Worm (Caenorhabditis elegans): ENCODE data around the gene Y39G8B.2.
"Not testable (repeated sequence)": the region's sequence is repeated elsewhere in the genome, so short reads cannot be mapped to it uniquely, and the experiment has no call there.

Gene Y39G8B.2

DNA sequence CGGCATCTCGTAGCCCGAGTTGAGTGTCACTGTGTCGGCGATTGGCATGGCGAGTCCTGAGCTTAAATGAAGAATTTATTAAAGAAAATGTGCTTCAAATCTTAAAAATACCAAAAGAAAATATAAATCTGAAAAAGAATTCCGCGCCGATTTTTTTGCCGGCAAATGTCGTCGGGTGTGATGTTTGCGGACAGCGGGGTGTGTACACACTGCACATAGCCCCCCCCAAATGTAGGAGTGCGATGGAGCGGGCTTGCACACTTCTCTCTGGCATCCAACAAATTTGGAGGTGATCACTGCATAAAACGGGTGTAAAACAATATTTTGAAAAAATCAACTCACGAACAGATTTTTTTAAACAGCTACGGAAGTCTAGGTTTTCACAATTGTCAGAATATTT lies at the start of gene Y39G8B.2:
Gene Y39G8B.2, minus strand, starts transcription at position 61 of the 400 bp plus-strand sequence.
- TF ChIP-seq unc-62 (GFP tag; optimal IDR thresholded peaks at IDR 0.05) = no peak

DNA sequence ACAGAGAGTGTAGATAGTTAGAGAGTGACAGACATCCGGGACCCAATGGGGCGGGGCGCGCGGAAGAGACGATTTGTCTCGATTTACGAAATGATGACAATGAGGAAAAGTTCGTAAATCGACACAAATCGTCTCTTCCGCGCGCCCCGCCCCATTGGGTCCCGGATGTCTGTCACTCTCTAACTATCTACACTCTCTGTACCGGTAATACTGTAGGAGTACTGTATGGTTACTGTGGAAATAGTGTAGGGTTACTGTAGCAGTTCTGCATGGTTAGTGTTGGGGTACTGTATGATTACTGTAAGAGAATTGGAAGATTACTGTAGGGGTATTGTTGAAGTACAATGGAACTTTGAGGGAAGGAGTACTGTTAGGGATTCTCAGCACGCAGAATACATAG lies 45.2 kb upstream of the Y39G8B.2 start, which contains the start of gene F01D5.10:
Gene F01D5.10, minus strand, starts transcription at position 101 of the 400 bp plus-strand sequence.
- TF ChIP-seq unc-62 (GFP tag; optimal IDR thresholded peaks at IDR 0.05) = not testable (repeated sequence)

DNA sequence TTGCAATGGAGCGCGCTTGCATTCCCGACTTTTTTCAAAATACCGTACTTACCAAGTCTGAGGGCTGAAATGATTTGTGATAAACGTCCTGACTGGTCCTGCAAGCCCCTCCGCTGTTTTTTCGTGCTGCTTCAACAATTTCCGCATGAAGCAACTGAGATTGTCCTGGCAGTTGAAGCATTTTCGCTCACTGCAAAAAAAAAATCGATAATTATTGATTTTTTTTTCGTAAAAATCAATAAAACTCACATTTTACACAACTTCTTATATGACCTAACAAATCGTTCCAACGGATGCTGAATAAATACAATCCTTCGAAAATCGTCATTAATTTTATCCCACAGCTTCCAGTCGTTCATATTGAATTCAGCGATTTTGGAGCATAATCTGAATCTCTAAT lies 42.9 kb upstream of the Y39G8B.2 start:
- no peak for TF ChIP-seq unc-62 (GFP tag; optimal IDR thresholded peaks at IDR 0.05)

DNA sequence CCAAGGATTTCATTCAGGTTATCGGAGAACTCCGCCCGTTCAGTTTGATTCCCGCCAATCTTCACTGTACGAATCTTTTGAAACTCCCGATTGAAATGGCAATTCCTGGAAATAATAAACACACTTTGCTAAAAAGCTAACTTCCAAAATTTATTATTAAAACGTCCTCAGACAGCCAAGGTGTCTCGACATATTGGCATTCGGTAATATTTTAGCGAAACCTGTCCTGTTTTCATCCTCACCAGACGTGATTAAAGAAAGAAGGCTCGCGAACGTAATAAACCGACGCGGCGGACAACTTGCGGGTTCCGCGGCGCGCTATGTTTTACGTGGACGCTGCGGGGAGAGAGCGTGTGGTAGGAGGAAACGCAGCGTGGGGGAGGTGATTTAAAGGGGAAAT lies 42.2 kb upstream of the Y39G8B.2 start:
- TF ChIP-seq unc-62 (GFP tag; optimal IDR thresholded peaks at IDR 0.05) = no peak

DNA sequence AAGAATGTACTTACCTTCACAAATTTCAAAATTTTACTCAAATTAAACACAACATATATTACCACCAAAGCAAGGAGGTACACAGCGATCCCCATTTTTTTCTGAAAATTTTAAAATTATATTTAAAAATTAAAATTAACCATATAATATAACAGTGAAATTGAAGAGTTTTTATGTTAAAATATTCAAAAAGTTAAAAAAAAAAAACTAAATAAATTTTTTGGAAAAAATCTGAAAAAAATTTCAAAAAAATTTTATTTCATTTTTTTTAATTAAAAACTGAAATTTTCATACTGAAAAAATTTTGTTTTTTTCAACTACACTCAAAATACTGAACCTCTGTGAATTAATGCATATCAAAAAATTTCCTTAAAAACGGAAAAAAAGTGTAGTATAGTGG lies 40.8 kb upstream of the Y39G8B.2 start, which contains the start of gene cyp-37A1:
Gene cyp-37A1, minus strand, starts transcription at position 101 of the 400 bp plus-strand sequence.
- TF ChIP-seq unc-62 (GFP tag; optimal IDR thresholded peaks at IDR 0.05) = no peak

DNA sequence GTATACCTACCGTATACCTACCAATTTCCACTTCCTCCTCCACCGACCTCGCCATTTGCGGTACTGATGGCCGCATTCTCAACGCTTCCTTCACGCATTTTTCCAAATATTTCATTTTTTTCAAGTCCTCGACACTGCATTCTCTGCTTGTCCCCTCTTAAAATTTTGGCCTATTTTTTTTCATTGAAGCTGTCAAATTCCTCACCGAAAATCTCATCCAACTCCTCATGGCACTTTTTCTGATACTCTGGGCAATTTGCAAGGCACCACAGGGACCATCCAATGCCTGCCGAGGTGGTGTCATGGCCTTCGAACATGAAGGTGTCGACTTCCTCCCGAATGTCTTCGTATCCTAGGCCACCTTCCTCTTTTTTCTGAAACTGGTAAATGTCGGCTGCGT lies 38.6 kb upstream of the Y39G8B.2 start:
- TF ChIP-seq unc-62 (GFP tag; optimal IDR thresholded peaks at IDR 0.05) = no peak

DNA sequence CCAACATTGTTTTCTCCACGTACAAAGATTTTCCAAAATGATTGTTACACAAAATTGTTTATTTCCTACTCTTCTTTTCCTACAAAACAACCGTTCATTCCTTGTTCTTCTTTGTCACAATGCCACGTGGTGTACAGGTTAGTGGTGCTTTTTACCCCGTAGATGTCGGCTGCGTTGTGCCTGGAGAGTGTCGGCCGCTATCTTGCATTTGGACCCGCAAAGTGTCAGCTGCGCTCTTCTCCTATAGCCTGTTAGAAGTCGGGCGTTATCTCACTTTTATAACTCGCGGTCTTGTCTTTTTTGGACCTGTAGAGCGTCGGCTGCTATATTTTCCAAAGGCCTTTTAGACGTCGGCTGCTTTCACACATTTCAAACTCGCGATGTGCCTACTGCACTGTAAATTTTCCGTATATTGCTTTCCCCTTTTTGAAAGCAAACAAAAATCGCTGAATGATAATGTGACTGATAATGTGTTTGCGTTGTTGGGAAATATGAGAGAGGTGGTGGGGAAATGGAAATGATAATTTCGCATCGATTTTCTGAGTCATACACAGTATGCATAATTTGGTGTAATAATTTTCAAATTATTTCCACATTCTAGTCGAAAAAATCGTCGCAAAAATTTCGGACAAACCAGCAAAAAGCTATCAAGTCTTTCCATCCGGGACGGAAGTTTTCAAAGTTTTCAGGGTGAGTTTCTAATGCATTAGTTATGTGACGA lies 34.8 kb upstream of the Y39G8B.2 start, which contains the start of gene F01D5.8:
Gene F01D5.8, plus strand, starts transcription at position 51 of the 721 bp plus-strand sequence.
- no peak for TF ChIP-seq unc-62 (GFP tag; optimal IDR thresholded peaks at IDR 0.05)

DNA sequence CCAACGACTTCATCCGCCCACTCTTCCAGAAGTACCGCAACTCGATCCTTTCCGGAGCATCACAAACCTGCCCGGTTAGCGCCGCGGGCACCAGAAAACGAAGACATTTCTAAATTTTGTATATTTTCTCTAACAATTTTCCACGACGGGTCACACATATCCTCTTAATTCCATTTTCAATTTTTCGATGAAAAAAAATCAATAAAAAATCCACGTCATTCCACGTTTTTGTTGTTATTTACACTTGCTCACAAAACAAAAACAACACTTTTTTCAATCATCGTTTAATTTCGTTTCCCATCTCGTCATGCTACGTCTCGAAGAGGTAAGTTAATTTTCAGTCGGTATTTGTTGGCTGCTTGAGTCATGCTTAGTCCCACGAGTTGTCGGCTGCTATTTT lies 32.3 kb upstream of the Y39G8B.2 start, which contains the start of gene F01D5.7:
Gene F01D5.7, plus strand, starts transcription at position 301 of the 400 bp plus-strand sequence.
- TF ChIP-seq unc-62 (GFP tag; optimal IDR thresholded peaks at IDR 0.05) = no peak

DNA sequence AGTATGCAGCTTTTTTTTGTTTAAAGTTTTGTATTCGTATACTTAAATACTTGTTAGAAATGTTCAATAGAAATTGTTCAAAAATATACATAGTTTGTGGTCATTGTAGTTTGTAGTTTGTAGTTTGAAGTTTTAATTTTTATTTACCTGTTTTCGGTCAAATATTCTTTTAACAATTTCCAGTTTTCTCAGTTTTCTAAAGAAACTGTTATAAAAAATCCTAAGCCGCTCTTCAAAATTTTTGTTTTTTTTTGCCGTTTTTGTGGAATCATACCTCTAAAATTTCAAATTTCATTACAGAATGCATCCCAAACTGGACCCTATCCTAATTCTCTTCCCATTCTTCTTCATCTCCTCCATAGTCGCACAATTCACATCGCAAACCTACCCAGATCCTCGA lies 30.2 kb upstream of the Y39G8B.2 start, which contains the start of gene F01D5.6:
Gene F01D5.6, plus strand, starts transcription at position 301 of the 400 bp plus-strand sequence.
- TF ChIP-seq unc-62 (GFP tag; optimal IDR thresholded peaks at IDR 0.05) = no peak

DNA sequence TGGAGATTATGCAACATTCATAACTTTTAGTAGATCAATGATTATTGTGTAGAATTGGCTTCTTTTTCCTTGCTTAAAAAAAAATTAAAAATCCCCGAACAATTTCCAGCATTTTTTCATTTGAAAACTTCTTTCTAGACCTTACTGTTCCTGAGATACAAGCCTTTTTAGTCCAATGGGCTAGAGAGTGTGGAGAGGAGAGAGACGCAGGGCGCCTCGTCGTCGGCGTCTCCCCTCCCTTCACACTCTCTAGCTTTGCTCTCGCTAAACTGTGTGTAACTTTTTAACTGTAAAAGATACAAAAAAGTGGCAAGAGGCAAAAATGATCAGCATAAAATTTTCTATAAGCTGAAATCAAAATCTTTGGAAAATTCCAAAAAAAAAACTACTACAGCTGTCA lies 29.2 kb upstream of the Y39G8B.2 start:
- no peak for TF ChIP-seq unc-62 (GFP tag; optimal IDR thresholded peaks at IDR 0.05)

DNA sequence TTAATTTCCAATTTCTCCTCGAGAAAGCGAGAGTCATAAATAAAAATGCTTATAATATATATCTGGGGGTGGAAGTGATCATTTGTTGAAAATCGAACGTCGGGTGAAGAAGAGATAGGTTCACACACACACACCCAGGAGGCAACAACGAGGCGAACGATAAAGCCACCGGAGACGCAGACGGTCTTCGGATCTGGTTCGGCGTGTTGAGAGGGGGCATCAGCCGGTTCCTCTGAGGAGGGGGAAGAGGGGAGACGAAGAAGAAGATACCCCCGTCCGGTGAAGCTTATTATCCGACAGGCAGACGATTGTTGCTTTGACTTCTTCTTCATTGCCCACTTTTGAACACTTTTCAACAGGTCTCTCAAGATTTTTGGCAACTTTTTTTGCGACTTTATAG lies 28.7 kb upstream of the Y39G8B.2 start:
- TF ChIP-seq unc-62 (GFP tag; optimal IDR thresholded peaks at IDR 0.05) = no peak

DNA sequence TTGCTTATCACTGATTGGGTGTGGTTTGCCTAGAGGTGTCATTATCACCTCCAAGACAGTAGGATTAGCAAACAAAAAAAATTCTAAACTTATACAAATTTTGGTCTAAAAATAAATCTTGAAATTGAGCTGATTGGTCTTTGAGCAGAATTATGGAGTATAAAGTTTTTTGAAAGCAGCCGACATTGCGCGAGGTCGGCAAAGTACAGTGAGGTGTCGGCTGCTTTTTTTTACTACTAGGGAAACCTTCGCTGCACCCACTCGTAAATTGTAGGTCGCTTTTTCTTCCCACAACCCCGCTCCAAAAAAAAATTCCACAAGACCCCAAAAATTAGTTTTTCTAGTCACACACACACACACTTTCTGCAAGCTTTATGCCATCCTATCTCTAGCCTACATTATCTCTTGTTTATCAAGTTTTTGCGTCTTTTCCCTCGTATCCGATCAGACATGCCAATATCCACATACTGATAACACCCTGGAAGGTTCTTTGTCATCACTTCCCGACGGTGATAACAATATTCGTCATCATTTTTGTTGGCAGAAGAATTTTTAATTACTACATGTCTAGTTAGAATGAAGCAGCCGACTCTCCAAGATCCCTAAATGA lies 27.9 kb upstream of the Y39G8B.2 start:
- no peak for TF ChIP-seq unc-62 (GFP tag; optimal IDR thresholded peaks at IDR 0.05)

DNA sequence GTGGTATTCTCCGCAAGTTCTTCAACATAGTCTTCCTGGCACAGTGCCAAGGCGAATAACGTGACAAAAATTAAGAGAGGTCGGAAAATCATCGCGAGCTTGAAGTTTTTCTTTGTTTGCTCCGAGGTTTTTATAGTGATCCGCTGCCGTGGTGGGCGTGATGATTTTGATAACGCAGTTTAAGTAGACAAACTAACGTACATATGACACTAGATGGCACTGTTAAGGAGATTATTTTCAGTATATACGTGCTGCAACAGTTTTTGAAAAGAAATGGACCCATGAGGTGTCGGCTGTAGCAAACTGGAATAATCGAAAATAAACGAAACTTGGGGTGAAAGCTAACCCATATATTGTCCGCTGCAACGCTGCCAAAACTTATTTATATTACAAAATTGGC lies 26.2 kb upstream of the Y39G8B.2 start, which contains the start of gene F01D5.5:
Gene F01D5.5, minus strand, starts transcription at position 101 of the 400 bp plus-strand sequence.
- no peak for TF ChIP-seq unc-62 (GFP tag; optimal IDR thresholded peaks at IDR 0.05)

DNA sequence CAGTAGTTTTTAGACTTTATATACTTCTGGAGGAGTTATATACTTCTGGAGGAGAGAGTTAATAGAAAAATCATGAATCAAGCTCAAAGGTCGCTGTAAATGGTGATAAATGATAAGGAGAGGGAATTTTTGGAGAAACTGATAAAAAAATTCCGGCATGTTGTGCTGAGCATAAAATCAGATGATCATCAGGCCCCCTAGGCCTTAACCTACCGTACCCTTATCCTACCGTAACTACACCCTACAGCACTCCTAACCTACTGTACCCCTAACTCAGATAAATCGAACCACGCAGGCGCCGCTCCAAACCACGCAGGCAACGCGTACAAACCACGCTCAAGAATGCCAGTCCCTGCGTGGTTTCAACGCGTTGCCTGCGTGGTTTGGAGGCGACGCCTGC lies 24.0 kb upstream of the Y39G8B.2 start, which contains the start of gene F01D5.3:
Gene F01D5.3, minus strand, starts transcription at position 101 of the 400 bp plus-strand sequence.
- TF ChIP-seq unc-62 (GFP tag; optimal IDR thresholded peaks at IDR 0.05) = not testable (repeated sequence)

DNA sequence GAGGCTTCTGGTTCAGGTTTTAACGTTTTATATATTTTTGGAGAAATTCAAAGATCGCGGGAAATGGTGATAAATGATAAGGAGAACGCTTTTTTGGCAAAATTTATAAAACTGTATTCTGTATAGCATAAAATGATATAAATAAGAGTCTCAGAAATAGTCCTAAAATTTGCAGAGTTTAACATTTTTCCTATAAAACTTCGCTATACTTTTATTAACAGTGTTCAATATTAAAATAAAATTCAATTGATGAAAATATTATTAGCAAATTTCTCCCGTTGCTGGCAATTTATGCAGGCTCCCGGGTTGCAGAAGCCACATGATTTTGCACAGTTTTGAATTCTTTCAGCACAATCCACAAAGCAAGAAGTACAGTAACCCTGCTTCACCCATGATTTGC lies 22.9 kb upstream of the Y39G8B.2 start, which contains the start of gene F01D5.2:
Gene F01D5.2, minus strand, starts transcription at position 101 of the 400 bp plus-strand sequence.
- TF ChIP-seq unc-62 (GFP tag; optimal IDR thresholded peaks at IDR 0.05) = no peak

DNA sequence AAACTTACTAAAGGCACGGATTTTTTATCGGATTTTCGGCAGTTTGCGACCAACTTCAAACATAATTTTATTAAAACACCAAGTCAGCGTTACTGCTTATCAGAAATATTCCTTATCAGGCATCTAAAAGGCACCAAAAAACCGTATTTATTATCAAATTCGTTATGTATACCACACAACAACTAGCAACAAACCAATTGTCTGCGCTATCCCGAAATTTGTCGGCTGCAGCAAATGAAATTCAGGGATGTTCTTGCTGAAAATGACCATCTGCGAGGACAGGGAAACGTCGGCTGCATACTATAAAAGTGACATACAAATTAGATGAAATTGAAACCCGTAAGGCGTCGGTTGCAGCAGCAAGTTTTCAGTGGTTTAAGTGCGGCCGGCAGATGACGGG lies 22.0 kb upstream of the Y39G8B.2 start:
- no peak for TF ChIP-seq unc-62 (GFP tag; optimal IDR thresholded peaks at IDR 0.05)

DNA sequence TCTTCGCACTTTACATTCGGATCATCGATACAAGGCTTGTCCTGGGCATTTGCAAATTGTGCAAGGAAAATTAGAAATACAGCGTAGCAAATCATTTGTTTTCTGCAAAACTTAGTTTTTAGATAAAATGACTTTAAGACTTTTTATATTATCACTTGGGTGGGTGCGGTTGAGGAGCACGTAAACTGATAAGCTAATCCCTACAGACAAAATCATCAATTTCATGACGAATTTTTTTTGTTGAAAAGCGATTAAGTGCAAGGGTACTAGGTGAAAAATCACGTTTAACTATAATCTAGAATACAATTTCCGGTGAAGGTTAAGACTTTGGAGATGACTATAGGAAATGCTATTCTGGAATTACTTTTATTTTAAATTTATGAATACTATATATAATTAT lies 21.5 kb upstream of the Y39G8B.2 start, which contains the start of gene F01D5.1:
Gene F01D5.1, minus strand, starts transcription at position 105 of the 400 bp plus-strand sequence.
- TF ChIP-seq unc-62 (GFP tag; optimal IDR thresholded peaks at IDR 0.05) = no peak

Measured in whole organism, dauer.